Fruit fly (Drosophila melanogaster) whole organism, pupa: ENCODE results near the gene CG15373.

Source experiments
- CG10348 ChIP-seq: fragments of 200-800 bp; sonication (Bioruptor generic); IDR thresholded peaks from 2 replicates; pipeline ENCODE4 v1.3.6; 2022; ENCODE audit warnings: missing biosample characterization, missing genetic modification characterization
- CG12605 ChIP-seq: fragments of 200-800 bp; sonication (Bioruptor generic); IDR thresholded peaks from 2 replicates; pipeline ENCODE4 v1.3.6; 2022; ENCODE audit warnings: missing biosample characterization, missing genetic modification characterization
- CG13204 ChIP-seq: fragments of 200-800 bp; sonication (Bioruptor generic); optimal IDR thresholded peaks from 2 replicates; lab custom pipeline; 2018; ENCODE audit warnings: missing biosample characterization, mild to moderate bottlenecking, missing genetic modification characterization, moderate library complexity
- CG14655 ChIP-seq: fragments of 200-800 bp; sonication (Bioruptor generic); optimal IDR thresholded peaks from 3 replicates; lab custom pipeline; 2017; ENCODE audit warnings: mild to moderate bottlenecking, missing biosample characterization, missing genetic modification reagents, missing genetic modification characterization
- CG17806 ChIP-seq: fragments of 200-800 bp; sonication (Bioruptor generic); optimal IDR thresholded peaks from 2 replicates; lab custom pipeline; 2018; ENCODE audit warnings: missing biosample characterization, mild to moderate bottlenecking, missing genetic modification characterization, moderate library complexity
- CG34367 ChIP-seq: fragments of 200-800 bp; sonication (Bioruptor generic); optimal IDR thresholded peaks from 2 replicates; lab custom pipeline; 2018; ENCODE audit warnings: missing biosample characterization, mild to moderate bottlenecking, missing genetic modification characterization
- CG4496 ChIP-seq: fragments of 200-800 bp; sonication (Bioruptor generic); IDR thresholded peaks from 3 replicates; pipeline ENCODE4 v1.3.6; 2022; ENCODE audit warnings: missing biosample characterization, missing genetic modification characterization
- CG8159 ChIP-seq: fragments of 200-800 bp; sonication (Bioruptor generic); optimal IDR thresholded peaks from 3 replicates; lab custom pipeline; 2018; ENCODE audit warnings: missing biosample characterization, mild to moderate bottlenecking, missing genetic modification characterization, moderate library complexity
- CG8301 ChIP-seq: fragments of 200-800 bp; sonication (Bioruptor generic); optimal IDR thresholded peaks from 2 replicates; lab custom pipeline; 2018; ENCODE audit warnings: missing biosample characterization, mild to moderate bottlenecking, missing genetic modification characterization
- D1 ChIP-seq: fragments of 200-800 bp; sonication (Bioruptor generic); optimal IDR thresholded peaks from 2 replicates; lab custom pipeline; 2018; ENCODE audit warnings: missing biosample characterization, mild to moderate bottlenecking, missing genetic modification characterization, moderate library complexity
- Ets98B ChIP-seq: fragments of 200-800 bp; sonication (Bioruptor generic); IDR thresholded peaks from 2 replicates; pipeline ENCODE4 v1.3.6; 2022; ENCODE audit warnings: missing biosample characterization, missing genetic modification characterization
- Pif1A ChIP-seq: fragments of 200-800 bp; sonication (Bioruptor generic); optimal IDR thresholded peaks from 3 replicates; lab custom pipeline; 2016; ENCODE audit warnings: missing biosample characterization, missing genetic modification characterization
- Pif1B ChIP-seq: fragments of 200-800 bp; sonication (Bioruptor generic); optimal IDR thresholded peaks from 3 replicates; lab custom pipeline; 2016; ENCODE audit warnings: missing biosample characterization, missing genetic modification characterization
- gl ChIP-seq: fragments of 200-800 bp; sonication (Bioruptor generic); optimal IDR thresholded peaks from 2 replicates; lab custom pipeline; 2018; ENCODE audit warnings: missing biosample characterization, mild to moderate bottlenecking, missing genetic modification characterization

DNA sequence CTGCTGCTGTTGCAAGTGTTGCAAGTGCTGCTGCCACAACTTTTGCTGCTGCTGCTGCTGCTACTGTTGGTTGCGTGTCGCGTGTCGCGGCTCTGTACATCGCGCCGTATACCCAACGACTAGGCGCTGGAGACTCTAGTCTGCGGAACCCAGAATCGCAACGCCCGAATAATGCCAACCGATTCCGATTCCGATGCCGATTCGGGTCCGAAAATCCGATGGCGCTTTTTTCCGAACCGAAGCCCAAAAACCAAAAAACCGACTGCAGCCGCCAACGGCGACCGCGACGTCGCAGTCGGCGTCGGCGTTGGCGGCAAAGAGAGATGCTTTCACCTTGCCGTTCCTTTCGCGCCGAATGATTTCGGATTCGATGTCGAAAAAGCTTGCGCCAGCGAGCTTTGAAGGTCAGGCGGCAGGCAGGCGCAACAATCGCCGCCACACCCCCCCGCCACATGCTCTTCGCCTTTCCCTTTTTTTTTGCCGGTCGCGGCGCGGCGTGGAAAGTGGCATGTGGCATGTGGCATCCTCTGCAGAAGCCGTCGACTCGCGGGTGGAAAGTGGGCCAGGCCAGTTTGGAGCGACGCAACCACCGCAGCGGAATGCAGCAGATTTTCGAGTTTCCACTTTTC, 19.5 kb downstream of the CG15373 start, which contains the start of gene Sh:
- TF ChIP-seq Pif1B (GFP tag; lab: Kevin White, UChicago), result no peak
- no peak for TF ChIP-seq CG34367
- no peak for TF ChIP-seq CG8159 (tag; lab: Kevin White, UChicago)
- TF ChIP-seq Pif1A (GFP tag; lab: Kevin White, UChicago), result no peak
- TF ChIP-seq CG4496 (GFP tag; lab: Robert Waterston, UW), result 0 out of 3 replicates have a peak, but pooled peaks have one; percentile 14
- TF ChIP-seq CG13204 (GFP tag; lab: Kevin White, UChicago), result no peak
- TF ChIP-seq CG14655 (GFP tag; lab: Kevin White, UChicago), result no peak
- TF ChIP-seq CG17806 (tag; lab: Kevin White, UChicago), result no peak
- TF ChIP-seq CG8301 (tag; lab: Kevin White, UChicago), result no peak
- no peak for TF ChIP-seq gl (tag; lab: Kevin White, UChicago)
- no peak for TF ChIP-seq CG10348 (GFP tag; lab: Robert Waterston, UW)
- TF ChIP-seq D1 (tag; lab: Kevin White, UChicago), result no peak
- no peak for TF ChIP-seq CG12605
- TF ChIP-seq Ets98B (GFP tag; lab: Robert Waterston, UW), result no peak
